Worm (Caenorhabditis elegans) whole organism, late embryonic: Measurements from ENCODE around the gene spon-1.
A peak's percentile ranks its signal among the peaks of the same experiment; 100 is the strongest.

Experiments
- C08G9.2 ChIP-seq: sonication (generic microtip); optimal IDR thresholded peaks from 2 replicates; lab custom pipeline; 2016; ENCODE audit warnings: mild to moderate bottlenecking, missing genetic modification characterization, moderate library complexity, missing compliant biosample characterization
- F13H6.1 ChIP-seq: sonication (generic microtip); optimal IDR thresholded peaks from 2 replicates; lab custom pipeline; 2016; ENCODE audit warnings: missing genetic modification characterization, missing compliant biosample characterization
- K09A11.1 ChIP-seq: sonication (generic microtip); optimal IDR thresholded peaks from 2 replicates; lab custom pipeline; 2017; ENCODE audit warnings: antibody characterized with exemption, mild to moderate bottlenecking, missing genetic modification characterization, missing compliant biosample characterization; ENCODE audit not compliant: insufficient read depth
- T23F11.4 ChIP-seq: fragments of 200-800 bp; sonication (Bioruptor generic); optimal IDR thresholded peaks from 2 replicates; lab custom pipeline; 2018; ENCODE audit warnings: mild to moderate bottlenecking, missing genetic modification characterization, missing compliant biosample characterization
- Y22D7AL.16 ChIP-seq: sonication (generic microtip); optimal IDR thresholded peaks from 2 replicates; lab custom pipeline; 2016; ENCODE audit warnings: missing genetic modification characterization, missing compliant biosample characterization
- ama-1 ChIP-seq: fragments of 150-350 bp; optimal IDR thresholded peaks from 2 replicates; lab custom pipeline; 2014
- ceh-14 ChIP-seq: sonication (generic microtip); optimal IDR thresholded peaks from 2 replicates; lab custom pipeline; 2016; ENCODE audit warnings: missing genotype, missing genetic modification characterization, missing compliant biosample characterization
- ceh-2 ChIP-seq: sonication (generic microtip); optimal IDR thresholded peaks from 2 replicates; lab custom pipeline; 2016; ENCODE audit warnings: missing genotype, missing genetic modification characterization, missing compliant biosample characterization
- ceh-45 ChIP-seq: fragments of 200-800 bp; sonication (Bioruptor generic); IDR thresholded peaks from 2 replicates; pipeline ENCODE4 v1.3.6; 2022; ENCODE audit warnings: missing genetic modification reagents, missing genetic modification characterization, missing compliant biosample characterization
- ceh-48 ChIP-seq: sonication (generic microtip); optimal IDR thresholded peaks from 2 replicates; lab custom pipeline; 2016; ENCODE audit warnings: missing genetic modification characterization, inconsistent platforms, missing compliant biosample characterization
- ceh-6 ChIP-seq: fragments of 200-800 bp; sonication (Bioruptor generic); optimal IDR thresholded peaks from 2 replicates; lab custom pipeline; 2018; ENCODE audit warnings: mild to moderate bottlenecking, missing genetic modification characterization, missing compliant biosample characterization
- che-1 ChIP-seq: sonication (generic microtip); optimal IDR thresholded peaks from 2 replicates; lab custom pipeline; 2016; ENCODE audit warnings: mild to moderate bottlenecking, missing genetic modification characterization, missing compliant biosample characterization
- dve-1 ChIP-seq: sonication (generic microtip); optimal IDR thresholded peaks from 2 replicates; lab custom pipeline; 2017; ENCODE audit warnings: antibody characterized with exemption, mild to moderate bottlenecking, missing genetic modification characterization, missing compliant biosample characterization
- elt-2 ChIP-seq: sonication (generic microtip); optimal IDR thresholded peaks from 2 replicates; lab custom pipeline; 2016; ENCODE audit warnings: missing genetic modification reagents, missing genetic modification characterization, missing compliant biosample characterization
- elt-4 ChIP-seq: sonication (generic microtip); optimal IDR thresholded peaks from 2 replicates; lab custom pipeline; 2016; ENCODE audit warnings: missing genetic modification characterization, missing compliant biosample characterization
- eyg-1 ChIP-seq: sonication (generic microtip); optimal IDR thresholded peaks from 2 replicates; lab custom pipeline; 2016; ENCODE audit warnings: missing genotype, missing genetic modification characterization, missing compliant biosample characterization
- fax-1 ChIP-seq: sonication (generic microtip); optimal IDR thresholded peaks from 2 replicates; lab custom pipeline; 2016; ENCODE audit warnings: missing genotype, missing genetic modification characterization, missing compliant biosample characterization
- hlh-30 ChIP-seq: sonication (generic microtip); optimal IDR thresholded peaks from 2 replicates; lab custom pipeline; 2017; ENCODE audit warnings: antibody characterized with exemption, missing genetic modification characterization, missing compliant biosample characterization; ENCODE audit not compliant: insufficient read depth
- hlh-8 ChIP-seq: sonication (generic microtip); optimal IDR thresholded peaks from 2 replicates; lab custom pipeline; 2016; ENCODE audit warnings: missing genotype, missing genetic modification characterization, missing compliant biosample characterization
- lim-6 ChIP-seq: sonication (generic microtip); optimal IDR thresholded peaks from 2 replicates; lab custom pipeline; 2016; ENCODE audit warnings: missing genetic modification characterization, missing compliant biosample characterization
- nfya-1 ChIP-seq: sonication (generic microtip); optimal IDR thresholded peaks from 2 replicates; lab custom pipeline; 2017; ENCODE audit warnings: missing genetic modification characterization, mild to moderate bottlenecking, missing compliant biosample characterization, antibody characterized with exemption, moderate library complexity
- pat-9 ChIP-seq: fragments of 200-800 bp; sonication (Bioruptor generic); optimal IDR thresholded peaks from 2 replicates; lab custom pipeline; 2018; ENCODE audit warnings: mild to moderate bottlenecking, missing genetic modification characterization, moderate library complexity, missing compliant biosample characterization
- pha-2 ChIP-seq: sonication (generic microtip); optimal IDR thresholded peaks from 2 replicates; lab custom pipeline; 2017; ENCODE audit warnings: mild to moderate bottlenecking, missing genetic modification characterization, missing compliant biosample characterization
- pha-4 ChIP-seq: fragments of 150-350 bp; optimal IDR thresholded peaks from 2 replicates; lab custom pipeline; 2018; ENCODE audit warnings: missing biosample characterization, missing genetic modification reagents, missing genetic modification characterization
- rnt-1 ChIP-seq: sonication (generic microtip); optimal IDR thresholded peaks from 2 replicates; lab custom pipeline; 2016; ENCODE audit warnings: missing genetic modification characterization, missing compliant biosample characterization
- sdc-2 ChIP-seq: sonication (generic microtip); optimal IDR thresholded peaks from 2 replicates; lab custom pipeline; 2016; ENCODE audit warnings: missing genotype, missing genetic modification characterization, missing compliant biosample characterization
- sox-2 ChIP-seq: fragments of 200-800 bp; sonication (Bioruptor generic); IDR thresholded peaks from 2 replicates; pipeline ENCODE4 v1.3.6; 2022; ENCODE audit warnings: missing genetic modification reagents, missing genetic modification characterization, missing compliant biosample characterization
- syd-9 ChIP-seq: sonication (generic microtip); optimal IDR thresholded peaks from 2 replicates; lab custom pipeline; 2016; ENCODE audit warnings: mild to moderate bottlenecking, missing genetic modification characterization, moderate library complexity, missing compliant biosample characterization
- ttx-3 ChIP-seq: sonication (generic microtip); optimal IDR thresholded peaks from 2 replicates; lab custom pipeline; 2016; ENCODE audit warnings: missing genetic modification reagents, missing genetic modification characterization, missing compliant biosample characterization
- unc-86 ChIP-seq: sonication (generic microtip); optimal IDR thresholded peaks from 2 replicates; lab custom pipeline; 2016; ENCODE audit warnings: missing genetic modification characterization, missing compliant biosample characterization
- ztf-16 ChIP-seq: sonication (generic microtip); optimal IDR thresholded peaks from 2 replicates; lab custom pipeline; 2017; ENCODE audit warnings: missing genetic modification characterization, missing compliant biosample characterization

spon-1 gene

ce11 chrII:7153095-7153494 lies 36.7 kb downstream of the spon-1 start:
- TF ChIP-seq ceh-6 (GFP tag; lab: Kevin White, UChicago) = peak; percentile 17

DNA sequence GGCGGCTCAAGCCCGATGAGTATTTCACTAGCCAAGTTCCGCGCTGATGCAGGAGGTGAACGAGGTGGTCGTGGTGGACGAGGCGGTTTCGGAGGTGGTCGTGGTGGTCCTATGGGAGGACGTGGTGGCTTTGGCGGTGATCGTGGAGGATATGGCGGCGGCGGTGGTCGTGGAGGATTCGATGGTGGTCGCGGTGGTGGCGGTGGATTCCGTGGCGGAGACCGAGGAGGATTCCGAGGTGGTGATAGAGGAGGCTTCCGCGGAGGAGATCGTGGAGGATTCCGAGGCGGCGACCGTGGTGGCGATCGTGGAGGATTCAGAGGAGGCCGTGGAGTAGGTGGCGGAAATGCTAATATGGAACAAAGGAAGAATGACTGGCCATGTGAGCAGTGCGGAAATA lies 38.4 kb downstream of the spon-1 start:
- TF ChIP-seq syd-9 = no peak
- no peak for TF ChIP-seq nfya-1 (tag; lab: Kevin White, UChicago)
- TF ChIP-seq pat-9 (tag; lab: Kevin White, UChicago) = no peak
- no peak for TF ChIP-seq dve-1
- TF ChIP-seq elt-2 (tag; lab: Kevin White, UChicago) = no peak
- no peak for TF ChIP-seq lim-6
- TF ChIP-seq ztf-16 (tag; lab: Kevin White, UChicago) = no peak
- TF ChIP-seq K09A11.1 = no peak
- no peak for TF ChIP-seq pha-4 (tag; lab: Kevin White, UChicago)

ce11 chrII:7155392-7155791 lies 39.0 kb downstream of the spon-1 start, which contains the start of gene C27H5.2:
Gene C27H5.2 (plus strand): TSS chrII:7155581.
- TF ChIP-seq ceh-45 (GFP tag; lab: Robert Waterston, UW) = no peak
- peak; percentile 47 for TF ChIP-seq ama-1 (lab: Kevin White, UChicago)
- no peak for TF ChIP-seq unc-86 (tag; lab: Kevin White, UChicago)
- no peak for TF ChIP-seq pha-2
- TF ChIP-seq ceh-48 (tag; lab: Kevin White, UChicago) = no peak

ce11 chrII:7157415-7157814 lies 41.1 kb downstream of the spon-1 start:
- no peak for TF ChIP-seq ceh-2 (tag; lab: Kevin White, UChicago)
- TF ChIP-seq elt-2 (tag; lab: Kevin White, UChicago) = peak; percentile 61

- TF ChIP-seq sdc-2 (no peak), fax-1 (no peak), eyg-1 (tag; lab: Kevin White, UChicago) (no peak), hlh-30 (tag; lab: Kevin White, UChicago) (no peak), C08G9.2 (tag; lab: Kevin White, UChicago) (no peak), unc-86 (tag; lab: Kevin White, UChicago) (no peak), T23F11.4 (GFP tag; lab: Kevin White, UChicago) (no peak), elt-4 (no peak), pha-2 (no peak)
These were observed 45.2 kb downstream of the spon-1 start, which contains the start of gene C27H5.12 for ce11 chrII:7161512-7161911. Gene C27H5.12 (minus strand): TSS chrII:7161612.

ce11 chrII:7165749-7166148 lies 49.4 kb downstream of the spon-1 start, which contains the start of gene mfsd-13.2:
Gene mfsd-13.2 (minus strand): TSS chrII:7165849.
- TF ChIP-seq lim-6 = no peak
- no peak for TF ChIP-seq hlh-8 (tag; lab: Kevin White, UChicago)
- no peak for TF ChIP-seq F13H6.1 (tag; lab: Kevin White, UChicago)
- TF ChIP-seq che-1 (tag; lab: Kevin White, UChicago) = no peak
- no peak for TF ChIP-seq pha-2
- TF ChIP-seq dve-1 = no peak
- TF ChIP-seq ceh-14 = no peak
- TF ChIP-seq Y22D7AL.16 = no peak

ce11 chrII:7166768-7167167 lies 50.4 kb downstream of the spon-1 start:
- TF ChIP-seq ceh-6 (GFP tag; lab: Kevin White, UChicago) = no peak
- no peak for TF ChIP-seq ama-1 (lab: Kevin White, UChicago)
- TF ChIP-seq pha-4 (tag; lab: Kevin White, UChicago) = no peak
- TF ChIP-seq lim-6 = no peak
- no peak for TF ChIP-seq rnt-1 (tag; lab: Kevin White, UChicago)
- TF ChIP-seq F13H6.1 (tag; lab: Kevin White, UChicago) = no peak
- TF ChIP-seq sox-2 (GFP tag; lab: Robert Waterston, UW) = no peak
- no peak for TF ChIP-seq ceh-48 (tag; lab: Kevin White, UChicago)
- TF ChIP-seq ttx-3 = no peak
- TF ChIP-seq, all 69 proteins: peak for 0
